Fruit fly (Drosophila melanogaster) Kc167 (cell line): ENCODE measurements around the gene CG33172.

Source experiments
- Myc ChIP-seq: fragments of >200 bp; optimal IDR thresholded peaks from 2 replicates; lab custom pipeline; 2017; ENCODE audit warnings: missing external identifiers
- Sin3A ChIP-seq: fragments of >200 bp; optimal IDR thresholded peaks from 2 replicates; lab custom pipeline; 2018; ENCODE audit warnings: missing external identifiers
- h ChIP-seq: fragments of >200 bp; optimal IDR thresholded peaks from 3 replicates; lab custom pipeline; 2018; ENCODE audit warnings: missing external identifiers
- insv ChIP-seq: fragments of >200 bp; optimal IDR thresholded peaks from 3 replicates; lab custom pipeline; 2018; ENCODE audit warnings: missing external identifiers
- psq ChIP-seq: fragments of >200 bp; optimal IDR thresholded peaks from 2 replicates; lab custom pipeline; 2017; ENCODE audit warnings: missing external identifiers
- ttk ChIP-seq: sonication (Bioruptor generic); optimal IDR thresholded peaks from 2 replicates; lab custom pipeline; 2017; ENCODE audit warnings: missing external identifiers

DNA sequence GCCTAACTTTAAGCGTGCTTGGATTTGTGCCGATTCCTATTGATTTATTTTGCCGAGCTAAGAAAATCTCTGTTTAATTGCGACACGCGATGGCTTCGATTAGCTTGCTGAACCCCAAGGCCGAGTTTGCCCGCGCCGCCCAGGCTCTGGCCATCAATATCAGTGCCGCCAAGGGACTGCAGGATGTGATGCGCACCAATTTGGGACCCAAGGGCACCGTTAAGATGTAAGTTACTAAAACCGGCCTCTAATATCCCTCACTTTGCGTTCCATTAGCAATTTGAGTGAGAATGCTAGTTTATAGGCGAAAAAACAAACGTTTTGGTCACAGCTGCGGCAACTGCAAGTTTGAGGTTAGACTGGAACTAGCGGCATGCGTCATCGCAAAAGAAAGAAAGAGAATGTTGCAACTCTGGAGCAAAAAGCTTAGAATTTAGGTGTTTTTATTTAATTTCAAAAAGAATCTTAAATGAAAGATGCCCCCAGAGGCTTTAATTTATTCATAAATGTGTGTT, 22.7 kb upstream of the CG33172 start:
- no peak for TF ChIP-seq ttk (lab: Kevin White, UChicago)
- TF ChIP-seq psq, result no peak
- TF ChIP-seq h (lab: Kevin White, UChicago), result no peak
- no peak for TF ChIP-seq Myc
- no peak for TF ChIP-seq Sin3A (lab: Kevin White, UChicago)
- no peak for TF ChIP-seq insv (lab: Kevin White, UChicago)
